Worm (Caenorhabditis elegans): ENCODE data around the gene nhr-149.

DNA sequence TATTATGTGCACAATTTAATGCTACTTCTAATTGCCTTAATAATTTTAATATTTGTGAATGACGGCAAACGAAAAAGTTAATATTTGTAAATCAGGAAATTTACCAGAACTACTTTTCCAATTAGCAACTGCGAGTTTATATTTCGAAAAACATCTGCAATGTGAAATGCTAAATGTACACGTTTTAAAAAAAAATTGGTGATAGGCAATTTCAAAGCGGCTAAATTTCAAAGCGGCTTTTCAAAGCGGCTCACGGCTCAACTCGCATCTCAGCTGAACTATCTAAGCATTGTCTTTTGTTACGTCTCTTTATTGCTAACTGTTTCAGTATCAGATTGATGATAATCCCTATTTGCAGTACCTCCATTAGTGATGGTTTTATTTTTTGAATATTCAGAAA is 9.6 kb downstream of the nhr-149 start, which contains the start of gene srh-187:
- no peak for TF ChIP-seq W03F9.2 (tag; optimal IDR thresholded peaks at IDR 0.05)
- TF ChIP-seq dao-5 (tag; optimal IDR thresholded peaks at IDR 0.05), result no peak

Measured in whole organism, L4/young adult.